Worm (Caenorhabditis elegans) whole organism, early embryonic: ENCODE results near the gene M28.9.

Source experiments
- F13C5.2 ChIP-seq: sonication (generic microtip); optimal IDR thresholded peaks from 2 replicates; lab custom pipeline; 2017; ENCODE audit warnings: mild to moderate bottlenecking, missing genetic modification characterization, inconsistent platforms, missing compliant biosample characterization
- ama-1 ChIP-seq: fragments of 150-350 bp; optimal IDR thresholded peaks from 2 replicates; lab custom pipeline; 2014
- ceh-36 ChIP-seq: sonication (generic microtip); optimal IDR thresholded peaks from 2 replicates; lab custom pipeline; 2016; ENCODE audit warnings: missing genetic modification characterization, inconsistent platforms, missing compliant biosample characterization
- flt-1 ChIP-seq: fragments of 200-800 bp; sonication (Bioruptor generic); IDR thresholded peaks from 2 replicates; pipeline ENCODE4 v1.3.6; 2022; ENCODE audit warnings: missing genetic modification characterization, missing compliant biosample characterization
- hnd-1 ChIP-seq: sonication (generic microtip); optimal IDR thresholded peaks from 2 replicates; lab custom pipeline; 2016; ENCODE audit warnings: missing genetic modification characterization, missing compliant biosample characterization
- tra-4 ChIP-seq: sonication (generic microtip); optimal IDR thresholded peaks from 2 replicates; lab custom pipeline; 2017; ENCODE audit warnings: missing genetic modification characterization, missing compliant biosample characterization

DNA sequence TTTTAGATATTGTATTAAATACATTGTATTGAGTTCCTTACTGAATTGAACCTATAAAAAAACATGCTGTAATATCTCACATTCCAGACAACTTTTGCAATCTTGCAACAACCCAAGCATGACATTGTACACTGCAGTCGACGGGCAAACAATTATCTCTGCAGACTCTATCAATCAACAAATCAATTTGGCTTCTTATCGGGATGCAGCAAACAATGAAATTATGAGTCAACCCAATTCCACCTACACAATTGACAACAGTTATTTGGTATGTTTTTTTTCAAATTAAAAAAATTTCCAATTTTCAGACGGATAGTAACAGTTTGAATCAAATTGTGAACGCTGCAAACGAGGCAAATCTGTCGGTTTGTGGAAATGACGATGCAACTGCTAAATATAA is 8.3 kb upstream of the M28.9 start:
- TF ChIP-seq hnd-1 (tag; lab: Kevin White, UChicago) (no peak), tra-4 (no peak), ama-1 (no peak), F13C5.2 (tag; lab: Kevin White, UChicago) (no peak), flt-1 (no peak), ceh-36 (tag; lab: Kevin White, UChicago) (no peak)
